Worm (Caenorhabditis elegans) whole organism, midembryonic: ENCODE data around the gene F18G5.6.

Source experiments
- T22C8.4 ChIP-seq: fragments of 200-800 bp; sonication (Bioruptor generic); IDR thresholded peaks from 2 replicates; pipeline ENCODE4 v1.3.6; 2022; ENCODE audit warnings: missing genetic modification characterization, missing compliant biosample characterization
- cog-1 ChIP-seq: sonication (generic microtip); optimal IDR thresholded peaks from 2 replicates; lab custom pipeline; 2016; ENCODE audit warnings: missing genetic modification characterization, missing compliant biosample characterization
- flt-1 ChIP-seq: fragments of 200-800 bp; sonication (Bioruptor generic); IDR thresholded peaks from 2 replicates; pipeline ENCODE4 v1.3.6; 2022; ENCODE audit warnings: missing genetic modification characterization, missing compliant biosample characterization
- klf-2 ChIP-seq: fragments of 200-800 bp; sonication (Bioruptor generic); conservative IDR thresholded peaks from 2 replicates; pipeline ENCODE4 v1.3.6; 2022; ENCODE audit warnings: missing genetic modification reagents, missing genetic modification characterization, missing compliant biosample characterization
- med-1 ChIP-seq: sonication (generic microtip); optimal IDR thresholded peaks from 2 replicates; lab custom pipeline; 2017; ENCODE audit warnings: missing genetic modification characterization, mild to moderate bottlenecking, missing compliant biosample characterization, antibody characterized with exemption, missing genetic modification reagents; ENCODE audit not compliant: insufficient read depth
- ref-1 ChIP-seq: fragments of 200-800 bp; sonication (Bioruptor generic); conservative IDR thresholded peaks from 2 replicates; pipeline ENCODE4 v1.3.6; 2022; ENCODE audit warnings: missing genetic modification reagents, missing genetic modification characterization, missing compliant biosample characterization
- tab-1 ChIP-seq: fragments of 200-800 bp; sonication (Bioruptor generic); IDR thresholded peaks from 2 replicates; pipeline ENCODE4 v1.3.6; 2022; ENCODE audit warnings: missing genetic modification characterization, missing compliant biosample characterization
- ztf-23 ChIP-seq: fragments of 200-800 bp; sonication (Bioruptor generic); IDR thresholded peaks from 2 replicates; pipeline ENCODE4 v1.3.6; 2022; ENCODE audit warnings: missing genetic modification reagents, missing genetic modification characterization, missing compliant biosample characterization
- ztf-29 ChIP-seq: fragments of 200-800 bp; sonication (Bioruptor generic); IDR thresholded peaks from 2 replicates; pipeline ENCODE4 v1.3.6; 2022; ENCODE audit warnings: missing genetic modification reagents, missing genetic modification characterization, missing compliant biosample characterization

F18G5.6 gene

ce11 chrX:9291345-9291744 is 27.2 kb upstream of the F18G5.6 start, which contains the start of gene B0416.3:
B0416.3 (plus strand) TSS chrX:9291645.
- TF ChIP-seq tab-1 (GFP tag; lab: Robert Waterston, UW) = no peak
- no peak for TF ChIP-seq flt-1
- no peak for TF ChIP-seq ztf-23 (GFP tag; lab: Robert Waterston, UW)
- TF ChIP-seq T22C8.4 (GFP tag; lab: Robert Waterston, UW) = no peak
- TF ChIP-seq ref-1 (GFP tag; lab: Robert Waterston, UW) = no peak
- no peak for TF ChIP-seq med-1
- no peak for TF ChIP-seq klf-2 (GFP tag; lab: Robert Waterston, UW)
- no peak for TF ChIP-seq ztf-29 (GFP tag; lab: Robert Waterston, UW)
- TF ChIP-seq cog-1 (tag; lab: Kevin White, UChicago) = no peak

ce11 chrX:9283026-9283425 is 18.9 kb upstream of the F18G5.6 start, which contains the start of gene B0416.11:
B0416.11 (minus strand) TSS chrX:9283126.
- TF ChIP-seq klf-2 (GFP tag; lab: Robert Waterston, UW) = no peak
- TF ChIP-seq ref-1 (GFP tag; lab: Robert Waterston, UW) = no peak
- no peak for TF ChIP-seq ztf-29 (GFP tag; lab: Robert Waterston, UW)
- TF ChIP-seq med-1 = no peak
- no peak for TF ChIP-seq ztf-23 (GFP tag; lab: Robert Waterston, UW)
- no peak for TF ChIP-seq flt-1
- no peak for TF ChIP-seq T22C8.4 (GFP tag; lab: Robert Waterston, UW)
- no peak for TF ChIP-seq cog-1 (tag; lab: Kevin White, UChicago)
- no peak for TF ChIP-seq tab-1 (GFP tag; lab: Robert Waterston, UW)

- TF ChIP-seq med-1 (no peak), ztf-23 (GFP tag; lab: Robert Waterston, UW) (no peak), klf-2 (GFP tag; lab: Robert Waterston, UW) (no peak), cog-1 (tag; lab: Kevin White, UChicago) (no peak), flt-1 (no peak), ref-1 (GFP tag; lab: Robert Waterston, UW) (no peak), ztf-29 (GFP tag; lab: Robert Waterston, UW) (no peak), T22C8.4 (GFP tag; lab: Robert Waterston, UW) (no peak), tab-1 (GFP tag; lab: Robert Waterston, UW) (no peak)
Observed at ce11 chrX:9278653-9279052, 14.5 kb upstream of the F18G5.6 start, which contains the start of gene B0416.4. B0416.4 (plus strand) TSS chrX:9278953.

- TF ChIP-seq flt-1 = no peak
- no peak for TF ChIP-seq cog-1 (tag; lab: Kevin White, UChicago)
- no peak for TF ChIP-seq ref-1 (GFP tag; lab: Robert Waterston, UW)
- no peak for TF ChIP-seq ztf-23 (GFP tag; lab: Robert Waterston, UW)
- no peak for TF ChIP-seq tab-1 (GFP tag; lab: Robert Waterston, UW)
- no peak for TF ChIP-seq med-1
- no peak for TF ChIP-seq ztf-29 (GFP tag; lab: Robert Waterston, UW)
- TF ChIP-seq klf-2 (GFP tag; lab: Robert Waterston, UW) = no peak
- no peak for TF ChIP-seq T22C8.4 (GFP tag; lab: Robert Waterston, UW)
Observed at ce11 chrX:9274574-9274973, 10.4 kb upstream of the F18G5.6 start, which contains the start of gene B0416.10. B0416.10 (minus strand) TSS chrX:9274674.

ce11 chrX:9271886-9272285 is 7.8 kb upstream of the F18G5.6 start:
- TF ChIP-seq cog-1 (tag; lab: Kevin White, UChicago) (no peak), flt-1 (no peak), ztf-23 (GFP tag; lab: Robert Waterston, UW) (no peak), med-1 (no peak)

ce11 chrX:9270753-9271152 is 6.6 kb upstream of the F18G5.6 start, which contains the start of gene B0416.5:
B0416.5 (minus strand) TSS chrX:9270853.
- TF ChIP-seq med-1 (no peak), flt-1 (no peak)

ce11 chrX:9268373-9268772 is 4.2 kb upstream of the F18G5.6 start:
- no peak for TF ChIP-seq tab-1 (GFP tag; lab: Robert Waterston, UW)

ce11 chrX:9266512-9266911 is 2.4 kb upstream of the F18G5.6 start:
- TF ChIP-seq med-1 (no peak), ref-1 (GFP tag; lab: Robert Waterston, UW) (no peak), T22C8.4 (GFP tag; lab: Robert Waterston, UW) (no peak), ztf-29 (GFP tag; lab: Robert Waterston, UW) (no peak), tab-1 (GFP tag; lab: Robert Waterston, UW) (no peak), klf-2 (GFP tag; lab: Robert Waterston, UW) (no peak), flt-1 (no peak), cog-1 (tag; lab: Kevin White, UChicago) (no peak), ztf-23 (GFP tag; lab: Robert Waterston, UW) (no peak)

ce11 chrX:9264636-9265035 is 505 bp upstream of the F18G5.6 start:
- TF ChIP-seq med-1 = no peak
- no peak for TF ChIP-seq flt-1
- TF ChIP-seq T22C8.4 (GFP tag; lab: Robert Waterston, UW) = no peak
- TF ChIP-seq ztf-29 (GFP tag; lab: Robert Waterston, UW) = no peak
- no peak for TF ChIP-seq tab-1 (GFP tag; lab: Robert Waterston, UW)
- TF ChIP-seq ztf-23 (GFP tag; lab: Robert Waterston, UW) = no peak
- TF ChIP-seq klf-2 (GFP tag; lab: Robert Waterston, UW) = no peak
- no peak for TF ChIP-seq cog-1 (tag; lab: Kevin White, UChicago)
- no peak for TF ChIP-seq ref-1 (GFP tag; lab: Robert Waterston, UW)

ce11 chrX:9261626-9262189 is 2.4 kb downstream of the F18G5.6 start:
- TF ChIP-seq tab-1 (GFP tag; lab: Robert Waterston, UW) (no peak), med-1 (no peak), ref-1 (GFP tag; lab: Robert Waterston, UW) (no peak), ztf-23 (GFP tag; lab: Robert Waterston, UW) (no peak), flt-1 (no peak)
